Fruit fly (Drosophila melanogaster) whole organism: Measurements from ENCODE around the gene Vm26Aa.

Source experiments
- CG8478 ChIP-seq: fragments of >200 bp; optimal IDR thresholded peaks from 2 replicates; lab custom pipeline; 2018; ENCODE audit warnings: inconsistent platforms
- Dll ChIP-seq: fragments of >200 bp; optimal IDR thresholded peaks from 2 replicates; lab custom pipeline; 2017
- EcR ChIP-seq, 2 experiments: fragments of >200 bp; optimal IDR thresholded peaks; 2 replicates each; lab custom pipeline; 2017; ENCODE audit warnings: missing biosample characterization in 2 of 2, missing genetic modification characterization in 2 of 2, missing genetic modification reagents in 2 of 2
- pan ChIP-seq: fragments of >200 bp; optimal IDR thresholded peaks from 2 replicates; lab custom pipeline; 2017
- psq ChIP-seq: fragments of >200 bp; optimal IDR thresholded peaks from 2 replicates; lab custom pipeline; 2017
- usp ChIP-seq: fragments of >200 bp; optimal IDR thresholded peaks from 2 replicates; lab custom pipeline; 2017; ENCODE audit warnings: missing biosample characterization, missing genetic modification characterization, mixed read lengths

Vm26Aa gene

dm6 chr2L:5927363-5927762 lies 32.8 kb downstream of the Vm26Aa start:
- TF ChIP-seq EcR (GFP tag; optimal IDR thresholded peaks at IDR 0.05; lab: Kevin White, UChicago) (no peak), usp (GFP tag; lab: Kevin White, UChicago) (no peak), Dll (lab: Kevin White, UChicago) (no peak), psq (no peak), CG8478 (lab: Kevin White, UChicago) (no peak), pan (lab: Kevin White, UChicago) (no peak)

DNA sequence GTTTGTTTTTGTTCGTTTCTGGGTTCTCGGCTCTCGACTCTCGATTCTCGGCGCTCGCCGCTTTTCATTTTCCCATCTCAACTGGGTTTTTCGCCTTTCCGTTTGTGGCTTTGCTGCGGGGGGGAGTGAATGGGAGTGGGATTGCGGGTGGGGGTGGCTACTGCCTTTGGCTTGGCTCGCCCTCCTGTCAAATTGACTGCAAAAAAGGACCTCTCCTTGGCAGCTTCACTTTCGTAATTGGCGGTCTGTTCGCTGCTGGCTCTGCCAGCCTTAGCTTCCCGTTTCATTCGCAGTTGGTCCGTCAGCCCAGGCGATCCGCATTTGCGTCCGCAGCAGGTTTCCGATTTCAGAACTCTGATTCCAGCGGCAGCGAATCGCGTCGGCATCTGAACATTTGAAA lies 34.5 kb downstream of the Vm26Aa start, which contains the start of gene dsf:
TSS of gene dsf (plus strand) at position 301 of the 400 bp plus-strand sequence.
- TF ChIP-seq pan (lab: Kevin White, UChicago), result no peak
- no peak for TF ChIP-seq CG8478 (lab: Kevin White, UChicago)

DNA sequence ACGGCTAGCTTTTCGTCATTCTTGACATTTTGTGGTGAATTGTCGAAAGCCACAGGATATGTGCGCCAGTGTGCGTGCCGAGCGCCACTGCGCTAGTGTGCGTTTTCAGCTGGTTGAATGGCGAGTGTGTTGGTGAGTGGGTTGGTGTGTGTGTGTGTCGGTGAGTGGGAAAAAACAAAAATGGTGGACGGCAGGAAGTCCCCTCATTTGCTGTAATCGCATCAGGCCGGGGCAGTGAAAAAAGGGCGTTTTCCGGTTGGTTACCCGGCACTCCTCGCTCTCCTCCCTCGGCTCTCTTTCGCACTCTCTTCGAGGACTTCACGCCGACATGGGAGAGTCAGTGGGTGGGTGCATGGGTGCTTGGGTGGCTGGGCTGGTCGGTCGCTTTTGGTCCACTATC lies 35.0 kb downstream of the Vm26Aa start:
- TF ChIP-seq psq, result no peak
- no peak for TF ChIP-seq usp (GFP tag; lab: Kevin White, UChicago)
- TF ChIP-seq CG8478 (lab: Kevin White, UChicago), result no peak
- TF ChIP-seq EcR (GFP tag; optimal IDR thresholded peaks at IDR 0.05; lab: Kevin White, UChicago), result no peak
- no peak for TF ChIP-seq pan (lab: Kevin White, UChicago)
- no peak for TF ChIP-seq Dll (lab: Kevin White, UChicago)

DNA sequence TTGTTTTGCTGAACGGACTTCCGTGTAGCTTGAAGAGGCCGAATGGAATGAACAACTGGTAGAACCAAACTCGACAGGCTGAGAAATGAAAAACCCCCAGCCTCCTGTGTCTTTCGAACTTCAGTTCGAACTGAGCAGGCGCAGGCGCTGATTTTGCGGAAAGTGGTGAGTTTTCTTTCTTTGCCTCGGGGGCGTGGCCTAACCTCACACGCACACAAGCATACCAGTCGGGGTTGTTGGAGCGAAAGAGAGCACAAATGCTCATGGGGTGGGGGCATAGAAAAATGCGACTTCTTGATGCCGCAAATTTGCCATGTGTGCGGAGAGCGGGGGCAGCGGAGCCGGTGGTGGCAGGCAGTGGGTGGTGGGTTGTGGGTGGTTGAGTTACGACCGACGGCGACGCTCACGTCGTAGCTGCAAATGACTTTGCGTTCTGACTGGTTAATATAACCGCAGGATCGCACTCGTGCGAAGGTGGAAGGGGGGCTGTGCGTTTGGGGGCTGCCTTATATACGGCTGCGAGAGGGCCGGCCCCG lies 36.5 kb downstream of the Vm26Aa start, which contains the start of gene CG9016:
TSS of gene CG9016 (minus strand) at position 51 of the 536 bp plus-strand sequence.
- TF ChIP-seq psq, result no peak
- TF ChIP-seq Dll (lab: Kevin White, UChicago), result no peak
- TF ChIP-seq usp (GFP tag; lab: Kevin White, UChicago), result no peak
- TF ChIP-seq EcR (GFP tag; optimal IDR thresholded peaks at IDR 0.05; lab: Kevin White, UChicago), result no peak
- no peak for TF ChIP-seq CG8478 (lab: Kevin White, UChicago)
- no peak for TF ChIP-seq pan (lab: Kevin White, UChicago)

- TF ChIP-seq usp (GFP tag; lab: Kevin White, UChicago) (no peak), EcR (GFP tag; optimal IDR thresholded peaks at IDR 0.05; lab: Kevin White, UChicago) (no peak), Dll (lab: Kevin White, UChicago) (no peak), pan (lab: Kevin White, UChicago) (no peak), psq (no peak)
These were observed 50.0 kb downstream of the Vm26Aa start, which contains the start of gene CG14000 for dm6 chr2L:5910189-5910588. Gene CG14000, minus strand, starts transcription at chr2L:5910289.
